Fruit fly (Drosophila melanogaster) whole organism, adult: ENCODE measurements around the gene AIMP2.

Experiments
- CG11617 ChIP-seq: fragments of 200-800 bp; sonication (Bioruptor generic); optimal IDR thresholded peaks from 2 replicates; lab custom pipeline; 2017; ENCODE audit warnings: mild to moderate bottlenecking, missing biosample characterization, missing genetic modification reagents, missing genetic modification characterization
- CG12768 ChIP-seq: fragments of 200-800 bp; sonication (Bioruptor generic); optimal IDR thresholded peaks from 2 replicates; lab custom pipeline; 2017; ENCODE audit warnings: missing biosample characterization, missing genetic modification characterization, mild to moderate bottlenecking, moderate library complexity, missing genetic modification reagents
- CG14711 ChIP-seq: fragments of 200-800 bp; sonication (Bioruptor generic); optimal IDR thresholded peaks from 2 replicates; lab custom pipeline; 2018; ENCODE audit warnings: missing biosample characterization, mild to moderate bottlenecking, missing genetic modification characterization, moderate library complexity
- CG1620 ChIP-seq: fragments of 200-800 bp; sonication (Bioruptor generic); optimal IDR thresholded peaks from 2 replicates; lab custom pipeline; 2016; ENCODE audit warnings: missing biosample characterization, missing genetic modification characterization
- CG33017 ChIP-seq: fragments of 200-800 bp; sonication (Bioruptor generic); optimal IDR thresholded peaks from 2 replicates; lab custom pipeline; 2018; ENCODE audit warnings: missing biosample characterization, mild to moderate bottlenecking, missing genetic modification characterization, moderate library complexity
- CG5204 ChIP-seq: fragments of 200-800 bp; sonication (Bioruptor generic); optimal IDR thresholded peaks from 2 replicates; lab custom pipeline; 2016; ENCODE audit warnings: missing biosample characterization, missing genetic modification characterization
- CG7045 ChIP-seq: fragments of 200-800 bp; sonication (Bioruptor generic); optimal IDR thresholded peaks from 2 replicates; lab custom pipeline; 2017; ENCODE audit warnings: missing biosample characterization, mild to moderate bottlenecking, missing genetic modification characterization
- CG7101 ChIP-seq: fragments of 200-800 bp; sonication (Bioruptor generic); optimal IDR thresholded peaks from 2 replicates; lab custom pipeline; 2018; ENCODE audit warnings: missing biosample characterization, mild to moderate bottlenecking, missing genetic modification characterization, moderate library complexity
- Clk ChIP-seq: fragments of 200-800 bp; sonication (Bioruptor generic); optimal IDR thresholded peaks from 2 replicates; lab custom pipeline; 2017; ENCODE audit warnings: missing biosample characterization, missing genetic modification characterization
- Crg-1 ChIP-seq: fragments of 200-800 bp; sonication (Bioruptor generic); optimal IDR thresholded peaks from 2 replicates; lab custom pipeline; 2016; ENCODE audit warnings: missing biosample characterization, missing genetic modification characterization
- Hr96 ChIP-seq: fragments of 200-800 bp; sonication (Bioruptor generic); optimal IDR thresholded peaks from 2 replicates; lab custom pipeline; 2016; ENCODE audit warnings: missing biosample characterization, missing genetic modification characterization
- Mnt ChIP-seq: fragments of 200-800 bp; sonication (Bioruptor generic); optimal IDR thresholded peaks from 2 replicates; lab custom pipeline; 2016; ENCODE audit warnings: missing biosample characterization, mild to moderate bottlenecking, missing genetic modification characterization
- bab1 ChIP-seq: fragments of 200-800 bp; sonication (Bioruptor generic); optimal IDR thresholded peaks from 3 replicates; lab custom pipeline; 2019; ENCODE audit warnings: missing biosample characterization, mild to moderate bottlenecking, missing genetic modification characterization, moderate library complexity
- cic ChIP-seq: fragments of 200-800 bp; sonication (Bioruptor generic); optimal IDR thresholded peaks from 2 replicates; lab custom pipeline; 2017; ENCODE audit warnings: missing biosample characterization, mild to moderate bottlenecking, missing genetic modification characterization, moderate library complexity
- cnc ChIP-seq, 2 experiments: fragments of >200 bp; optimal IDR thresholded peaks; 2 replicates each; lab custom pipeline; 2017
- kay ChIP-seq: fragments of 200-800 bp; sonication (Bioruptor generic); peaks from one replicate; lab custom pipeline; 2016; ENCODE audit warnings: missing biosample characterization, missing genetic modification characterization, borderline replicate concordance
- ovo ChIP-seq: fragments of 200-800 bp; sonication (Bioruptor generic); optimal IDR thresholded peaks from 2 replicates; lab custom pipeline; 2016; ENCODE audit warnings: missing biosample characterization, missing genetic modification characterization
- pad ChIP-seq: fragments of 200-800 bp; sonication (Bioruptor generic); optimal IDR thresholded peaks from 3 replicates; lab custom pipeline; 2017; ENCODE audit warnings: missing biosample characterization, missing genetic modification characterization, mild to moderate bottlenecking, moderate library complexity, missing genetic modification reagents
- tj ChIP-seq: fragments of 200-800 bp; sonication (Bioruptor generic); optimal IDR thresholded peaks from 3 replicates; lab custom pipeline; 2017; ENCODE audit warnings: missing biosample characterization, mild to moderate bottlenecking, missing genetic modification characterization, moderate library complexity
- toe ChIP-seq: fragments of 200-800 bp; sonication (Bioruptor generic); optimal IDR thresholded peaks from 2 replicates; lab custom pipeline; 2016; ENCODE audit warnings: missing biosample characterization, missing genetic modification characterization

Gene AIMP2

dm6 chr3L:15589746-15590145 lies 6.3 kb downstream of the AIMP2 start:
- no peak for TF ChIP-seq toe
- no peak for TF ChIP-seq pad (GFP tag; lab: Kevin White, UChicago)
- TF ChIP-seq CG11617 = no peak
- no peak for TF ChIP-seq bab1 (GFP tag; lab: Kevin White, UChicago)
- no peak for TF ChIP-seq Mnt (GFP tag; lab: Kevin White, UChicago)
- no peak for TF ChIP-seq Hr96 (GFP tag; lab: Kevin White, UChicago)
- TF ChIP-seq CG7045 (GFP tag; lab: Kevin White, UChicago) = no peak
- TF ChIP-seq kay (GFP tag; lab: Kevin White, UChicago) = no peak
- no peak for TF ChIP-seq tj (GFP tag; lab: Kevin White, UChicago)
- TF ChIP-seq Crg-1 (GFP tag; lab: Kevin White, UChicago) = no peak
- TF ChIP-seq cnc (optimal IDR thresholded peaks at IDR 0.05; lab: Kevin White, UChicago) = no peak
- TF ChIP-seq cic (GFP tag; lab: Kevin White, UChicago) = no peak
- no peak for TF ChIP-seq CG12768 (GFP tag; lab: Kevin White, UChicago)
- TF ChIP-seq ovo = no peak
- TF ChIP-seq CG14711 (tag; lab: Kevin White, UChicago) = no peak
- TF ChIP-seq CG5204 (GFP tag; lab: Kevin White, UChicago) = no peak
- no peak for TF ChIP-seq Clk

- no peak for TF ChIP-seq pad (GFP tag; lab: Kevin White, UChicago)
- TF ChIP-seq toe = no peak
- TF ChIP-seq CG1620 (GFP tag; lab: Kevin White, UChicago) = no peak
- no peak for TF ChIP-seq CG33017 (tag; lab: Kevin White, UChicago)
- TF ChIP-seq cnc (optimal IDR thresholded peaks at IDR 0.05; lab: Kevin White, UChicago) = no peak
- no peak for TF ChIP-seq ovo
- no peak for TF ChIP-seq Mnt (GFP tag; lab: Kevin White, UChicago)
- TF ChIP-seq cic (GFP tag; lab: Kevin White, UChicago) = no peak
- no peak for TF ChIP-seq CG11617
- TF ChIP-seq Hr96 (GFP tag; lab: Kevin White, UChicago) = no peak
- no peak for TF ChIP-seq bab1 (GFP tag; lab: Kevin White, UChicago)
- no peak for TF ChIP-seq CG5204 (GFP tag; lab: Kevin White, UChicago)
- no peak for TF ChIP-seq CG14711 (tag; lab: Kevin White, UChicago)
- TF ChIP-seq kay (GFP tag; lab: Kevin White, UChicago) = no peak
- no peak for TF ChIP-seq tj (GFP tag; lab: Kevin White, UChicago)
- TF ChIP-seq CG7101 = no peak
- TF ChIP-seq Crg-1 (GFP tag; lab: Kevin White, UChicago) = no peak
- TF ChIP-seq CG7045 (GFP tag; lab: Kevin White, UChicago) = no peak
- no peak for TF ChIP-seq CG12768 (GFP tag; lab: Kevin White, UChicago)
Measured at dm6 chr3L:15590803-15591597, 7.6 kb downstream of the AIMP2 start.

- TF ChIP-seq CG33017 (tag; lab: Kevin White, UChicago) = peak; percentile 28
- TF ChIP-seq Hr96 (GFP tag; lab: Kevin White, UChicago) = no peak
Measured at dm6 chr3L:15592536-15593260, 9.3 kb downstream of the AIMP2 start.

- no peak for TF ChIP-seq Clk
- peak; percentile 17 for TF ChIP-seq ovo
- no peak for TF ChIP-seq kay (GFP tag; lab: Kevin White, UChicago)
Measured at dm6 chr3L:15593399-15593798, 10.0 kb downstream of the AIMP2 start.

dm6 chr3L:15594093-15594653 lies 10.7 kb downstream of the AIMP2 start:
- TF ChIP-seq CG11617 (no peak), toe (no peak), Hr96 (GFP tag; lab: Kevin White, UChicago) (no peak), kay (GFP tag; lab: Kevin White, UChicago) (peak; percentile 8), CG33017 (tag; lab: Kevin White, UChicago) (no peak), Clk (no peak), CG12768 (GFP tag; lab: Kevin White, UChicago) (peak; percentile 4), Mnt (GFP tag; lab: Kevin White, UChicago) (no peak), bab1 (GFP tag; lab: Kevin White, UChicago) (no peak)

- no peak for TF ChIP-seq Hr96 (GFP tag; lab: Kevin White, UChicago)
- TF ChIP-seq CG12768 (GFP tag; lab: Kevin White, UChicago) = peak; percentile 35
Measured at dm6 chr3L:15595175-15595724, 11.8 kb downstream of the AIMP2 start.
